Worm (Caenorhabditis elegans): ENCODE measurements around the gene ceh-24.

ce11 chrV:13782190-13782589 is 30.8 kb upstream of the ceh-24 start, which contains the start of gene decr-1.1:
- TF ChIP-seq unc-62 (GFP tag; optimal IDR thresholded peaks at IDR 0.05) (no peak), C04F5.9 (tag; optimal IDR thresholded peaks at IDR 0.05) (no peak), unc-30 (tag; optimal IDR thresholded peaks at IDR 0.05) (no peak), efl-1 (optimal IDR thresholded peaks at IDR 0.05) (no peak), efl-1 (GFP tag; optimal IDR thresholded peaks at IDR 0.05 in 1 of 2) (no peak), aly-2 (tag; optimal IDR thresholded peaks at IDR 0.05) (no peak), Y116A8C.19 (tag; optimal IDR thresholded peaks at IDR 0.05; ENCODE audit: borderline replicate concordance) (no peak), snpc-4 (tag; optimal IDR thresholded peaks at IDR 0.05) (no peak), egl-27 (tag; optimal IDR thresholded peaks at IDR 0.05) (no peak), rnt-1 (tag; optimal IDR thresholded peaks at IDR 0.05) (peak; percentile 11), ama-1 (optimal IDR thresholded peaks at IDR 0.05) (no peak)
